Worm (Caenorhabditis elegans): ENCODE data around the gene F14H12.3.
"Not testable (repeated sequence)": the region's sequence is repeated elsewhere in the genome, so short reads cannot be mapped to it uniquely, and the experiment has no call there.

Gene F14H12.3

ce11 chrX:4322847-4323455 is 21.1 kb upstream of the F14H12.3 start:
- TF ChIP-seq cog-1 (tag; optimal IDR thresholded peaks at IDR 0.05): no peak
- no peak for TF ChIP-seq tab-1 (GFP tag; IDR thresholded peaks at IDR 0.05)
- no peak for TF ChIP-seq med-1 (GFP tag; optimal IDR thresholded peaks at IDR 0.05; ENCODE audit: insufficient read depth)
- TF ChIP-seq ref-1 (GFP tag; conservative IDR thresholded peaks at IDR 0.05): no peak
- TF ChIP-seq ztf-23 (GFP tag; IDR thresholded peaks at IDR 0.05): no peak
- no peak for TF ChIP-seq ztf-29 (GFP tag; IDR thresholded peaks at IDR 0.05)
- TF ChIP-seq klf-2 (GFP tag; conservative IDR thresholded peaks at IDR 0.05): no peak
- TF ChIP-seq flt-1 (GFP tag; IDR thresholded peaks at IDR 0.05): no peak
- TF ChIP-seq T22C8.4 (GFP tag; IDR thresholded peaks at IDR 0.05): no peak

ce11 chrX:4328816-4329215 is 15.2 kb upstream of the F14H12.3 start, which contains the start of gene C24A8.5:
C24A8.5 (minus strand) TSS chrX:4328916.
- TF ChIP-seq med-1 (GFP tag; optimal IDR thresholded peaks at IDR 0.05; ENCODE audit: insufficient read depth) (no peak), ztf-23 (GFP tag; IDR thresholded peaks at IDR 0.05) (no peak), tab-1 (GFP tag; IDR thresholded peaks at IDR 0.05) (no peak), T22C8.4 (GFP tag; IDR thresholded peaks at IDR 0.05) (no peak), ztf-29 (GFP tag; IDR thresholded peaks at IDR 0.05) (no peak), flt-1 (GFP tag; IDR thresholded peaks at IDR 0.05) (no peak), klf-2 (GFP tag; conservative IDR thresholded peaks at IDR 0.05) (no peak), cog-1 (tag; optimal IDR thresholded peaks at IDR 0.05) (no peak), ref-1 (GFP tag; conservative IDR thresholded peaks at IDR 0.05) (no peak)

DNA sequence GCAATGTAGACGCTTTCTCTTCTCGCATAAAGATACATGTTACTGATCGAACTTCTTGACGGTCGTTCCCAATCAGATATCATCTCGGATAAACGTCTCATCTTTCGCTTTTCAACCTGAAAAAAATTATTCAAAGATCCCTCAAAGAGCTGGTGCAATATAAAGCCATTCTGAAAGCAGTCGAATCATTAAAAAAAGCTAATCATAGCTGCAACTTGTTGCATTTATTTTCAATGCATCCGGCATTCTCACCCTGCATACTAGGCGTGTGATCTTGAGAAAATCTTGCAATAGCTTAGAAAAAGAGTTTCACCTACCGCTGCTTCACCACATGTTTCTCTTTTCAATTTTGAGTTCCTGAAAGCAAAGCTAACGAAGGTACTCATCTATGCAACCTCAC is 11.7 kb upstream of the F14H12.3 start, which contains the start of gene C24A8.6:
TSS of gene C24A8.6 (minus strand) at position 101 of the 400 bp plus-strand sequence.
- not testable (repeated sequence) for TF ChIP-seq tab-1 (GFP tag; IDR thresholded peaks at IDR 0.05); cog-1 (tag; optimal IDR thresholded peaks at IDR 0.05); ztf-29 (GFP tag; IDR thresholded peaks at IDR 0.05)

ce11 chrX:4335950-4336349 is 8.1 kb upstream of the F14H12.3 start, which contains the start of gene cst-2:
cst-2 (minus strand) TSS chrX:4336050.
- not testable (repeated sequence) for TF ChIP-seq ztf-23 (GFP tag; IDR thresholded peaks at IDR 0.05); cog-1 (tag; optimal IDR thresholded peaks at IDR 0.05); ztf-29 (GFP tag; IDR thresholded peaks at IDR 0.05)

ce11 chrX:4339332-4339731 is 4.7 kb upstream of the F14H12.3 start, which contains the start of gene cst-1:
cst-1 (plus strand) TSS chrX:4339632.
- not testable (repeated sequence) for TF ChIP-seq ztf-23 (GFP tag; IDR thresholded peaks at IDR 0.05); klf-2 (GFP tag; conservative IDR thresholded peaks at IDR 0.05); ref-1 (GFP tag; conservative IDR thresholded peaks at IDR 0.05)

- TF ChIP-seq ztf-29 (GFP tag; IDR thresholded peaks at IDR 0.05) (no peak), T22C8.4 (GFP tag; IDR thresholded peaks at IDR 0.05) (no peak), ref-1 (GFP tag; conservative IDR thresholded peaks at IDR 0.05) (no peak), flt-1 (GFP tag; IDR thresholded peaks at IDR 0.05) (no peak), klf-2 (GFP tag; conservative IDR thresholded peaks at IDR 0.05) (no peak), cog-1 (tag; optimal IDR thresholded peaks at IDR 0.05) (no peak), tab-1 (GFP tag; IDR thresholded peaks at IDR 0.05) (no peak), med-1 (GFP tag; optimal IDR thresholded peaks at IDR 0.05; ENCODE audit: insufficient read depth) (no peak)
Measured at ce11 chrX:4342730-4343129, 1.3 kb upstream of the F14H12.3 start.

DNA sequence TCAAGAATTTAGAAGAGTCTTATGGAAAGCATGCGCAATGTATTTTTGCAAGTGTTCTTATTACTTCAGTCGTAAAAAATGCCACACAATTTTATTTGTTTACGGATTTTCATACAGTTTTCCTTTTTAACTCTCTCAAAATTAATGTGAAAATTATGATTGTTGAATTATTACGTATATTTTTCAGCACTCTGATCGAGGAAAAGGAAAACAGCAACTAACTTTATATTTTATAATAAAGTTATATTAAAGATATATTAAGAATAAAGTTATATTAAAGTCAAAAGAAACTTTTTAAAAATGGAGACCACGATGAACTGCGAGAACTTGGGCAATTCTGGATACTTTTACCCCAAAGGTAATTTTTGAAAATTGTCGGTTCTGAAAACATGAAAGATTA is 6.2 kb downstream of the F14H12.3 start, which contains the start of gene F14H12.2:
TSS of gene F14H12.2 (plus strand) at position 301 of the 400 bp plus-strand sequence.
- TF ChIP-seq T22C8.4 (GFP tag; IDR thresholded peaks at IDR 0.05): no peak
- no peak for TF ChIP-seq klf-2 (GFP tag; conservative IDR thresholded peaks at IDR 0.05)
- TF ChIP-seq ztf-23 (GFP tag; IDR thresholded peaks at IDR 0.05): no peak
- TF ChIP-seq ref-1 (GFP tag; conservative IDR thresholded peaks at IDR 0.05): no peak
- TF ChIP-seq tab-1 (GFP tag; IDR thresholded peaks at IDR 0.05): no peak
- TF ChIP-seq ztf-29 (GFP tag; IDR thresholded peaks at IDR 0.05): no peak
- TF ChIP-seq cog-1 (tag; optimal IDR thresholded peaks at IDR 0.05): no peak

ce11 chrX:4353318-4353717 is 9.3 kb downstream of the F14H12.3 start, which contains the start of gene col-165:
col-165 (plus strand) TSS chrX:4353618.
- no peak for TF ChIP-seq tab-1 (GFP tag; IDR thresholded peaks at IDR 0.05)
- no peak for TF ChIP-seq cog-1 (tag; optimal IDR thresholded peaks at IDR 0.05)

DNA sequence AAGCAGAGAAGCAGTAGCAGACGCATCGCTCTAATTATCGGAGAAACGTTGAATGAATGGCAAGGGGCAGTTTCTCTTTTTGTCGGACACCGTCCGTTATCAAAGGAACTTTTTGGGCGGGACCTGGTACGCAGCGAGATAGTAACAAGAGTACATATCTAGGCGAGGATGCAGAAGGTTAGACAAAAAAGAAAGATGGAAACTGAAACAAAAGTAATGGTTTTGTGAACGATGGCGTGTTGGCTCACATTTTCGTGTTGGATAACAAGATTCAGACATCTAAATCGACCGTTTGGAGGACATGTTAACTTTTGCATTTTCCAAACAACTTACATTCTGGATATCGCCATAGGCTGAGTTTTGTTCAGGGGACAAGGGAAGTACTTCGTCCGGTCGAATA is 13.5 kb downstream of the F14H12.3 start, which contains the start of gene F14H12.6:
TSS of gene F14H12.6 (minus strand) at position 101 of the 400 bp plus-strand sequence.
- no peak for TF ChIP-seq tab-1 (GFP tag; IDR thresholded peaks at IDR 0.05)
- no peak for TF ChIP-seq ref-1 (GFP tag; conservative IDR thresholded peaks at IDR 0.05)
- TF ChIP-seq flt-1 (GFP tag; IDR thresholded peaks at IDR 0.05): no peak
- no peak for TF ChIP-seq cog-1 (tag; optimal IDR thresholded peaks at IDR 0.05)

DNA sequence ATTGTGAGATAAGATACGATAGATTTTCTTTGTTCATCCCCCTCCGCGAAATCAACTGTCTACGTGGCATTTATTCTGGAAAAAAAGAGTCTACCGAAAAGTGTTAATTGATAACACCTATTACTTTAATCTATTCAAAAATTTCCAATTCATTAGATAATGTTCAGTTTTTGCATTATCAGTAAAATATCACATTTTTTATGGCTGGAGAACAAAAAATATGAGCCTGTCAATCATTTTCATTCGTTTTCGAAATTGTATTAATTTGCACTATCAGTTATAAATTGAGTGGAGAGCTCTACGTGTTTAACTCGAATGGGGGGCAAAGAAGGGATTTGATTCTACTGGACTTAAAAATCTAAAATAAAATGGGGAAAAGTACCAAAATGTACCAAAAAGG is 15.0 kb downstream of the F14H12.3 start:
- no peak for TF ChIP-seq ztf-29 (GFP tag; IDR thresholded peaks at IDR 0.05)
- no peak for TF ChIP-seq tab-1 (GFP tag; IDR thresholded peaks at IDR 0.05)

DNA sequence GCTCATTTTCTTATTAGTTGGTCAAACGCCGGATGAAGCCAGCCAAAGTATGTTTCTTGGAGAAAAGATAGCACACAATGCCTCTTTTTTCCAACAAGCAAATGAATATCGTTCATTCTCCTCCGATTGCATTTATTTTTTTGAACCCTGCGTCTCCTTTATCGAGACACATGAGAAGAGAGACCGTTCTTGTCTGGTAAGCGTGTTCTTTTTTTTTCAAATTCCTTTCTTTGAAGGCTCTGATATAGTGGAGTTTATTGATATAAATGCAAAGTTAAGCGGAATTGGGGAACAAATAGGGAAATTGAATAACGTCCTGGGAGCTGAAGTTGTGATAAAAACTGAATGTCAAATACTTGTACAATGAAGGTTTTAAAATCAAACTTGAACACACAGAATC is 18.5 kb downstream of the F14H12.3 start, which contains the start of gene F14H12.7:
TSS of gene F14H12.7 (minus strand) at position 101 of the 400 bp plus-strand sequence.
- TF ChIP-seq ztf-23 (GFP tag; IDR thresholded peaks at IDR 0.05) (no peak), T22C8.4 (GFP tag; IDR thresholded peaks at IDR 0.05) (no peak), klf-2 (GFP tag; conservative IDR thresholded peaks at IDR 0.05) (no peak), ref-1 (GFP tag; conservative IDR thresholded peaks at IDR 0.05) (no peak), cog-1 (tag; optimal IDR thresholded peaks at IDR 0.05) (no peak), ztf-29 (GFP tag; IDR thresholded peaks at IDR 0.05) (no peak), tab-1 (GFP tag; IDR thresholded peaks at IDR 0.05) (no peak), med-1 (GFP tag; optimal IDR thresholded peaks at IDR 0.05; ENCODE audit: insufficient read depth) (no peak), flt-1 (GFP tag; IDR thresholded peaks at IDR 0.05) (no peak)
